Fruit fly (Drosophila melanogaster) whole organism, embryonic: ENCODE data around the gene Son.

Source experiments
- Aef1 ChIP-seq: fragments of 200-800 bp; sonication (Bioruptor generic); IDR thresholded peaks from 3 replicates; pipeline ENCODE4 v1.3.6; 2022; ENCODE audit warnings: missing biosample characterization, missing genetic modification characterization
- B-H2 ChIP-seq: fragments of 200-800 bp; sonication (Bioruptor generic); optimal IDR thresholded peaks from 2 replicates; lab custom pipeline; 2018; ENCODE audit warnings: missing biosample characterization, mild to moderate bottlenecking, missing genetic modification characterization
- Blimp-1 ChIP-seq: fragments of 200-800 bp; sonication (Bioruptor generic); optimal IDR thresholded peaks from 3 replicates; lab custom pipeline; 2018; ENCODE audit warnings: missing biosample characterization, missing genetic modification characterization, mild to moderate bottlenecking, moderate library complexity, missing genetic modification reagents
- BtbVII ChIP-seq: fragments of 200-800 bp; sonication (Bioruptor generic); optimal IDR thresholded peaks from 3 replicates; lab custom pipeline; 2017; ENCODE audit warnings: missing biosample characterization, mild to moderate bottlenecking, missing genetic modification characterization
- CG10147 ChIP-seq: fragments of 200-800 bp; sonication (Bioruptor generic); optimal IDR thresholded peaks from 2 replicates; lab custom pipeline; 2019; ENCODE audit warnings: missing biosample characterization, mild to moderate bottlenecking, missing genetic modification characterization, moderate library complexity
- CG10366 ChIP-seq: fragments of 200-800 bp; sonication (Bioruptor generic); IDR thresholded peaks from 2 replicates; pipeline ENCODE4 v1.3.6; 2022; ENCODE audit warnings: missing biosample characterization, missing genetic modification characterization
- CG10462 ChIP-seq: fragments of 200-800 bp; sonication (Bioruptor generic); optimal IDR thresholded peaks from 2 replicates; lab custom pipeline; 2016; ENCODE audit warnings: missing biosample characterization, missing genetic modification characterization
- CG10979 ChIP-seq: fragments of 200-800 bp; sonication (Bioruptor generic); optimal IDR thresholded peaks from 2 replicates; lab custom pipeline; 2018; ENCODE audit warnings: missing biosample characterization, mild to moderate bottlenecking, missing genetic modification characterization, moderate library complexity
- CG11504 ChIP-seq: fragments of 200-800 bp; sonication (Bioruptor generic); optimal IDR thresholded peaks from 3 replicates; lab custom pipeline; 2019; ENCODE audit warnings: missing biosample characterization, mild to moderate bottlenecking, missing genetic modification characterization, moderate library complexity
- CG12659 ChIP-seq: fragments of 200-800 bp; sonication (Bioruptor generic); optimal IDR thresholded peaks from 3 replicates; lab custom pipeline; 2017; ENCODE audit warnings: mild to moderate bottlenecking, missing biosample characterization, missing genetic modification reagents, missing genetic modification characterization
- CG13287 ChIP-seq: fragments of 200-800 bp; sonication (Bioruptor generic); IDR thresholded peaks from 2 replicates; pipeline ENCODE4 v1.3.6; 2022; ENCODE audit warnings: missing biosample characterization, missing genetic modification characterization; ENCODE audit not compliant: partially characterized antibody
- CG13894 ChIP-seq: fragments of 200-800 bp; sonication (Bioruptor generic); optimal IDR thresholded peaks from 3 replicates; lab custom pipeline; 2018; ENCODE audit warnings: missing biosample characterization, mild to moderate bottlenecking, missing genetic modification characterization, moderate library complexity
- CG14710 ChIP-seq: fragments of 200-800 bp; sonication (Bioruptor generic); optimal IDR thresholded peaks from 3 replicates; lab custom pipeline; 2019; ENCODE audit warnings: missing biosample characterization, mild to moderate bottlenecking, missing genetic modification characterization, moderate library complexity
- CG16863 ChIP-seq: fragments of 200-800 bp; sonication (Bioruptor generic); optimal IDR thresholded peaks from 3 replicates; lab custom pipeline; 2016; ENCODE audit warnings: missing biosample characterization, missing genetic modification characterization
- CG17568 ChIP-seq: fragments of 200-800 bp; sonication (Bioruptor generic); optimal IDR thresholded peaks from 2 replicates; lab custom pipeline; 2018; ENCODE audit warnings: missing biosample characterization, mild to moderate bottlenecking, missing genetic modification characterization, moderate library complexity
- CG2678 ChIP-seq: fragments of 200-800 bp; sonication (Bioruptor generic); optimal IDR thresholded peaks from 3 replicates; lab custom pipeline; 2019; ENCODE audit warnings: missing biosample characterization, mild to moderate bottlenecking, missing genetic modification characterization, moderate library complexity
- CG3847 ChIP-seq: fragments of 200-800 bp; sonication (Bioruptor generic); IDR thresholded peaks from 2 replicates; pipeline ENCODE4 v1.3.6; 2022; ENCODE audit warnings: missing biosample characterization, missing genetic modification characterization
- CG4282 ChIP-seq: fragments of 200-800 bp; sonication (Bioruptor generic); optimal IDR thresholded peaks from 2 replicates; lab custom pipeline; 2016; ENCODE audit warnings: missing biosample characterization, missing genetic modification characterization
- CG7372 ChIP-seq: fragments of 200-800 bp; sonication (Bioruptor generic); IDR thresholded peaks from 2 replicates; pipeline ENCODE4 v1.3.6; 2022; ENCODE audit warnings: missing biosample characterization, missing genetic modification characterization
- CHES-1-like ChIP-seq: fragments of 200-800 bp; sonication (Bioruptor generic); optimal IDR thresholded peaks from 2 replicates; lab custom pipeline; 2016; ENCODE audit warnings: missing biosample characterization, missing genetic modification characterization
- Dbx ChIP-seq: fragments of 200-800 bp; sonication (Bioruptor generic); IDR thresholded peaks from 3 replicates; pipeline ENCODE4 v1.3.6; 2022; ENCODE audit warnings: missing biosample characterization, missing genetic modification characterization
- Dp ChIP-seq: fragments of 200-800 bp; sonication (Bioruptor generic); optimal IDR thresholded peaks from 2 replicates; lab custom pipeline; 2018; ENCODE audit warnings: missing biosample characterization, mild to moderate bottlenecking, missing genetic modification characterization, moderate library complexity
- Dref ChIP-seq: fragments of 200-800 bp; sonication (Bioruptor generic); IDR thresholded peaks from 2 replicates; pipeline ENCODE4 v1.3.6; 2022; ENCODE audit warnings: missing biosample characterization, missing genetic modification characterization
- Drgx ChIP-seq: fragments of 200-800 bp; sonication (Bioruptor generic); IDR thresholded peaks from 2 replicates; pipeline ENCODE4 v1.3.6; 2022; ENCODE audit warnings: missing biosample characterization, missing genetic modification characterization
- Fer3 ChIP-seq: fragments of 200-800 bp; sonication (Bioruptor generic); optimal IDR thresholded peaks from 2 replicates; lab custom pipeline; 2018; ENCODE audit warnings: missing biosample characterization, mild to moderate bottlenecking, missing genetic modification characterization, moderate library complexity
- HLH3B ChIP-seq: fragments of 200-800 bp; sonication (Bioruptor generic); IDR thresholded peaks from 2 replicates; pipeline ENCODE4 v1.3.6; 2022; ENCODE audit warnings: missing biosample characterization, missing genetic modification characterization
- HLH54F ChIP-seq: fragments of 200-800 bp; sonication (Bioruptor generic); optimal IDR thresholded peaks from 3 replicates; lab custom pipeline; 2016; ENCODE audit warnings: missing biosample characterization, missing genetic modification characterization
- Hmr ChIP-seq: fragments of 200-800 bp; sonication (Bioruptor generic); optimal IDR thresholded peaks from 3 replicates; lab custom pipeline; 2017; ENCODE audit warnings: mild to moderate bottlenecking, missing biosample characterization, missing genetic modification reagents, missing genetic modification characterization
- MTF-1 ChIP-seq: fragments of 200-800 bp; sonication (Bioruptor generic); optimal IDR thresholded peaks from 2 replicates; lab custom pipeline; 2018; ENCODE audit warnings: missing biosample characterization, mild to moderate bottlenecking, missing genetic modification characterization, borderline replicate concordance
- Meics ChIP-seq: fragments of 200-800 bp; sonication (Bioruptor generic); optimal IDR thresholded peaks from 2 replicates; lab custom pipeline; 2017; ENCODE audit warnings: missing biosample characterization, mild to moderate bottlenecking, missing genetic modification characterization
- NC2α ChIP-seq: fragments of 200-800 bp; sonication (Bioruptor generic); optimal IDR thresholded peaks from 2 replicates; lab custom pipeline; 2016; ENCODE audit warnings: missing biosample characterization, missing genetic modification characterization
- PHDP ChIP-seq: fragments of 200-800 bp; sonication (Bioruptor generic); optimal IDR thresholded peaks from 3 replicates; lab custom pipeline; 2018; ENCODE audit warnings: missing biosample characterization, mild to moderate bottlenecking, missing genetic modification characterization, moderate library complexity
- Rx ChIP-seq: fragments of 200-800 bp; sonication (Bioruptor generic); IDR thresholded peaks from 2 replicates; pipeline ENCODE4 v1.3.6; 2022; ENCODE audit warnings: missing biosample characterization, missing genetic modification characterization
- Spps ChIP-seq: fragments of 200-800 bp; sonication (Bioruptor generic); optimal IDR thresholded peaks from 2 replicates; lab custom pipeline; 2018; ENCODE audit warnings: missing biosample characterization, mild to moderate bottlenecking, missing genetic modification characterization
- ci ChIP-seq: fragments of 200-800 bp; sonication (Bioruptor generic); IDR thresholded peaks from 3 replicates; pipeline ENCODE4 v1.3.6; 2022; ENCODE audit warnings: missing biosample characterization, missing genetic modification characterization
- emc ChIP-seq: fragments of 200-800 bp; sonication (Bioruptor generic); optimal IDR thresholded peaks from 2 replicates; lab custom pipeline; 2016; ENCODE audit warnings: missing biosample characterization, missing genetic modification characterization
- en ChIP-seq: fragments of 200-800 bp; sonication (Bioruptor generic); optimal IDR thresholded peaks from 2 replicates; lab custom pipeline; 2016; ENCODE audit warnings: missing biosample characterization, missing genetic modification characterization
- gro ChIP-seq: fragments of 200-800 bp; sonication (Bioruptor generic); optimal IDR thresholded peaks from 2 replicates; lab custom pipeline; 2016; ENCODE audit warnings: missing biosample characterization, missing genetic modification characterization
- ken ChIP-seq: fragments of 200-800 bp; sonication (Bioruptor generic); IDR thresholded peaks from 3 replicates; pipeline ENCODE4 v1.3.6; 2022; ENCODE audit warnings: missing biosample characterization, missing genetic modification characterization
- lmd ChIP-seq: fragments of 200-800 bp; sonication (Bioruptor generic); IDR thresholded peaks from 2 replicates; pipeline ENCODE4 v1.3.6; 2022; ENCODE audit warnings: missing biosample characterization, missing genetic modification characterization
- mld ChIP-seq: fragments of 200-800 bp; sonication (Bioruptor generic); IDR thresholded peaks from 3 replicates; pipeline ENCODE4 v1.3.6; 2022; ENCODE audit warnings: missing biosample characterization, missing genetic modification characterization; ENCODE audit not compliant: partially characterized antibody
- nom ChIP-seq: fragments of 200-800 bp; sonication (Bioruptor generic); optimal IDR thresholded peaks from 2 replicates; lab custom pipeline; 2017; ENCODE audit warnings: missing biosample characterization, missing genetic modification characterization, mild to moderate bottlenecking, moderate library complexity, missing genetic modification reagents
- otp ChIP-seq: fragments of 200-800 bp; sonication (Bioruptor generic); IDR thresholded peaks from 3 replicates; pipeline ENCODE4, ENCODE4 v1.3.6; 2022; ENCODE audit warnings: missing biosample characterization, missing genetic modification characterization
- pan ChIP-seq, 4 experiments: fragments of >200 bp in 3 of 4; fragments of 200-800 bp in 1 of 4; sonication (Bioruptor generic) in 1 of 4; optimal IDR thresholded peaks in 3 of 4; IDR thresholded peaks in 1 of 4; 2 replicates each; pipeline versions ENCODE4 v1.3.6 to Lab custom; 2017 to 2022; ENCODE audit warnings: missing biosample characterization in 2 of 4, missing genetic modification characterization in 2 of 4, mixed read lengths in 1 of 4
- pho ChIP-seq: fragments of 200-800 bp; sonication (Bioruptor generic); optimal IDR thresholded peaks from 2 replicates; lab custom pipeline; 2016; ENCODE audit warnings: missing biosample characterization, missing genetic modification characterization
- pita ChIP-seq: fragments of 200-800 bp; sonication (Bioruptor generic); optimal IDR thresholded peaks from 2 replicates; lab custom pipeline; 2017; ENCODE audit warnings: missing biosample characterization, mild to moderate bottlenecking, missing genetic modification characterization
- pum ChIP-seq: fragments of 200-800 bp; sonication (Bioruptor generic); optimal IDR thresholded peaks from 2 replicates; lab custom pipeline; 2016; ENCODE audit warnings: missing biosample characterization, missing genetic modification characterization
- sr ChIP-seq: fragments of 200-800 bp; sonication (Bioruptor generic); IDR thresholded peaks from 3 replicates; pipeline ENCODE4 v1.3.6; 2022; ENCODE audit warnings: missing biosample characterization, missing genetic modification characterization
- wek ChIP-seq: fragments of 200-800 bp; sonication (Bioruptor generic); optimal IDR thresholded peaks from 3 replicates; lab custom pipeline; 2018; ENCODE audit warnings: missing biosample characterization, mild to moderate bottlenecking, missing genetic modification characterization, moderate library complexity
- zf30C ChIP-seq: fragments of 200-800 bp; sonication (Bioruptor generic); optimal IDR thresholded peaks from 3 replicates; lab custom pipeline; 2018; ENCODE audit warnings: missing biosample characterization, mild to moderate bottlenecking, missing genetic modification characterization

The Son gene

DNA sequence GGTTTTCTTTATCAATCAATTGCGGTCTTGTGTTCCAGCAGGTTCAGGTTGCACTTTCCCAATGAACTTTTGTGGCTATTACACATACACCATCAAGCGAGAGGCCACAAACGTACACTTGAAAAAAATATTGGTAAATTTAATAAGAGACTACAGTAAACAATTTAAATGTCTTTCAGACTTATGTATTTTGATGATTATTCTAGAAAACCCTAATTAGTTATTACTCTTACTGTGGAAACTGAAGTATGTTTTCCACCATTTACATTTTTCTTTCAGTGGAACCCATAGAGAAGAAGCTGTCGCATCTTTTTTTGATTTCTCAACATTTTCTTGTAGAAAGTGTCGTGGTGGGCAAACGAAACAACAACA is 43.7 kb upstream of the Son start (continued):
- TF ChIP-seq pan (optimal IDR thresholded peaks at IDR 0.05; lab: Kevin White, UChicago) (no peak), pan (GFP tag; optimal IDR thresholded peaks at IDR 0.05 in 1 of 2, IDR thresholded peaks at IDR 0.05 in 1 of 2) (peak in 1 of 2 experiments; percentile 93), CG7372 (GFP tag; lab: Robert Waterston, UW) (peak; percentile 87), CG11504 (peak; percentile 96), CG2678 (tag; lab: Kevin White, UChicago) (peak; percentile 96), Dbx (GFP tag; lab: Robert Waterston, UW) (peak; percentile 78), B-H2 (peak; percentile 32), Drgx (GFP tag; lab: Robert Waterston, UW) (peak; percentile 93), wek (GFP tag; lab: Kevin White, UChicago) (peak; percentile 74), PHDP (peak; percentile 96), Spps (tag; lab: Kevin White, UChicago) (peak; percentile 88), CG16863 (GFP tag; lab: Kevin White, UChicago) (peak; percentile 94), Fer3 (tag; lab: Kevin White, UChicago) (peak; percentile 94), mld (GFP tag; lab: Robert Waterston, UW) (no peak), pho (peak; percentile 83), MTF-1 (GFP tag; lab: Kevin White, UChicago) (peak; percentile 87), lmd (GFP tag; lab: Robert Waterston, UW) (peak; percentile 87), pita (GFP tag; lab: Kevin White, UChicago) (no peak), CG3847 (GFP tag; lab: Robert Waterston, UW) (no peak; the same call in 1 of the 2 replicates), ci (GFP tag; lab: Robert Waterston, UW) (peak; percentile 98), ken (peak; percentile 95), Rx (GFP tag; lab: Robert Waterston, UW) (peak; percentile 85), nom (GFP tag; lab: Kevin White, UChicago) (no peak), Hmr (GFP tag; lab: Kevin White, UChicago) (peak; percentile 85), CG10462 (peak; percentile 83), Dref (GFP tag; lab: Robert Waterston, UW) (no peak), CG10366 (GFP tag; lab: Robert Waterston, UW) (peak; percentile 93), NC2α (peak; percentile 86), emc (peak; percentile 86), CG10147 (GFP tag; lab: Kevin White, UChicago) (peak; percentile 83), CG17568 (GFP tag; lab: Kevin White, UChicago) (peak; percentile 86), BtbVII (GFP tag; lab: Kevin White, UChicago) (peak; percentile 85), CG14710 (peak; percentile 92), Aef1 (peak; percentile 83), CG12659 (GFP tag; lab: Kevin White, UChicago) (peak; percentile 89), en (GFP tag; lab: Kevin White, UChicago) (peak; percentile 79), CG4282 (peak; percentile 51), CG13894 (no peak), gro (peak; percentile 88), CHES-1-like (GFP tag; lab: Kevin White, UChicago) (peak; percentile 90), Blimp-1 (GFP tag; lab: Kevin White, UChicago) (peak; percentile 96), Meics (GFP tag; lab: Kevin White, UChicago) (peak; percentile 86), HLH54F (GFP tag; lab: Kevin White, UChicago) (peak; percentile 82), CG13287 (GFP tag; lab: Robert Waterston, UW) (no peak), Dp (GFP tag; lab: Kevin White, UChicago) (no peak), CG10979 (peak; percentile 96), HLH3B (GFP tag; lab: Robert Waterston, UW) (peak; percentile 93), pum (peak; percentile 94), zf30C (GFP tag; lab: Kevin White, UChicago) (peak; percentile 58), otp (peak; percentile 89), sr (GFP tag; lab: Robert Waterston, UW) (peak; percentile 54; the same call in 2 of the 3 replicates)
